Worm (Caenorhabditis elegans) whole organism, late embryonic: Measurements from ENCODE around the gene dmsr-14.

Experiments
- F13H6.1 ChIP-seq: sonication (generic microtip); optimal IDR thresholded peaks from 2 replicates; lab custom pipeline; 2016; ENCODE audit warnings: missing genetic modification characterization, missing compliant biosample characterization
- K02D7.2 ChIP-seq: sonication (generic microtip); optimal IDR thresholded peaks from 2 replicates; lab custom pipeline; 2017; ENCODE audit warnings: mild to moderate bottlenecking, missing genetic modification characterization, missing compliant biosample characterization
- ama-1 ChIP-seq: fragments of 150-350 bp; optimal IDR thresholded peaks from 2 replicates; lab custom pipeline; 2014
- ceh-30 ChIP-seq: fragments of 150-350 bp; optimal IDR thresholded peaks from 2 replicates; lab custom pipeline; 2014; ENCODE audit warnings: missing biosample characterization, missing genetic modification characterization
- madf-2 ChIP-seq: sonication (generic microtip); optimal IDR thresholded peaks from 2 replicates; lab custom pipeline; 2017; ENCODE audit warnings: missing genetic modification characterization, missing compliant biosample characterization
- nhr-11 ChIP-seq: fragments of 150-350 bp; optimal IDR thresholded peaks from 2 replicates; lab custom pipeline; 2014; ENCODE audit warnings: missing biosample characterization, missing genetic modification characterization
- pros-1 ChIP-seq: fragments of 150-350 bp; optimal IDR thresholded peaks from 2 replicates; lab custom pipeline; 2014; ENCODE audit warnings: missing biosample characterization, missing genetic modification reagents, missing genetic modification characterization
- sdc-2 ChIP-seq: sonication (generic microtip); optimal IDR thresholded peaks from 2 replicates; lab custom pipeline; 2016; ENCODE audit warnings: missing genotype, missing genetic modification characterization, missing compliant biosample characterization
- ttx-3 ChIP-seq: sonication (generic microtip); optimal IDR thresholded peaks from 2 replicates; lab custom pipeline; 2016; ENCODE audit warnings: missing genetic modification reagents, missing genetic modification characterization, missing compliant biosample characterization
- unc-86 ChIP-seq: sonication (generic microtip); optimal IDR thresholded peaks from 2 replicates; lab custom pipeline; 2016; ENCODE audit warnings: missing genetic modification characterization, missing compliant biosample characterization

ce11 chrV:6773735-6774134 is 43.3 kb downstream of the dmsr-14 start, which contains the start of gene ZC404.16:
- no peak for TF ChIP-seq K02D7.2 (tag; lab: Kevin White, UChicago)
- TF ChIP-seq ttx-3 (tag; lab: Kevin White, UChicago), result no peak
- no peak for TF ChIP-seq nhr-11 (tag; lab: Kevin White, UChicago)
- no peak for TF ChIP-seq ama-1 (lab: Kevin White, UChicago)
- TF ChIP-seq ceh-30 (tag; lab: Kevin White, UChicago), result no peak
- no peak for TF ChIP-seq sdc-2 (tag; lab: Kevin White, UChicago)
- no peak for TF ChIP-seq madf-2 (tag; lab: Kevin White, UChicago)
- no peak for TF ChIP-seq F13H6.1 (tag; lab: Kevin White, UChicago)
- no peak for TF ChIP-seq pros-1 (tag; lab: Kevin White, UChicago)
- TF ChIP-seq unc-86 (tag; lab: Kevin White, UChicago), result no peak
